Worm (Caenorhabditis elegans): ENCODE data around the gene srsx-16.

The srsx-16 gene

ce11 chrIV:5657126-5657666, 37.7 kb upstream of the srsx-16 start (continued):
- TF ChIP-seq attf-4 (tag; optimal IDR thresholded peaks at IDR 0.05) (no peak), nhr-25 (tag; optimal IDR thresholded peaks at IDR 0.05; ENCODE audit: borderline replicate concordance, insufficient read depth) (peak; percentile 74), lsy-2 (tag; optimal IDR thresholded peaks at IDR 0.05) (peak; percentile 5 to 58), tra-1 (GFP tag; IDR thresholded peaks at IDR 0.05) (peak; percentile 44; the same call in 1 of the 2 replicates), rbr-2 (tag; optimal IDR thresholded peaks at IDR 0.05) (peak; percentile 42), mxl-3 (GFP tag; optimal IDR thresholded peaks at IDR 0.05) (peak; percentile 81), Y5F2A.4 (GFP tag; optimal IDR thresholded peaks at IDR 0.05) (no peak), mes-2 (tag; optimal IDR thresholded peaks at IDR 0.05; ENCODE audit: poor library complexity, severe bottlenecking) (peak; percentile 59), snpc-1.2 (GFP tag; IDR thresholded peaks at IDR 0.05) (no peak), nhr-77 (tag; optimal IDR thresholded peaks at IDR 0.05) (peak; percentile 41), tag-97 (GFP tag; IDR thresholded peaks at IDR 0.05) (no peak), nhr-48 (tag; optimal IDR thresholded peaks at IDR 0.05) (peak; percentile 95), hlh-30 (tag; optimal IDR thresholded peaks at IDR 0.05; ENCODE audit: insufficient read depth) (peak; percentile 94), dve-1 (tag; optimal IDR thresholded peaks at IDR 0.05; ENCODE audit: insufficient read depth) (peak; percentile 82), unc-62 (GFP tag; optimal IDR thresholded peaks at IDR 0.05 in 1 of 2) (peak in 1 of 2 experiments; percentile 74), unc-62 (tag; optimal IDR thresholded peaks at IDR 0.05) (no peak)

- TF ChIP-seq fkh-10 (GFP tag; optimal IDR thresholded peaks at IDR 0.05) (no peak), hif-1 (tag; optimal IDR thresholded peaks at IDR 0.05) (peak; percentile 88 to 100), mdt-29 (GFP tag; IDR thresholded peaks at IDR 0.05) (peak; percentile 22; the same call in 1 of the 2 replicates), unc-130 (GFP tag; optimal IDR thresholded peaks at IDR 0.05) (no peak), daf-12 (tag; optimal IDR thresholded peaks at IDR 0.05) (no peak), daf-16 (GFP tag; optimal IDR thresholded peaks at IDR 0.05) (no peak), daf-16 (tag; optimal IDR thresholded peaks at IDR 0.05) (peak; percentile 30), nhr-48 (tag; optimal IDR thresholded peaks at IDR 0.05) (peak; percentile 73), hmg-1.1 (GFP tag; IDR thresholded peaks at IDR 0.05) (peak; percentile 55), mep-1 (tag; optimal IDR thresholded peaks at IDR 0.05) (peak; percentile 77), dve-1 (tag; optimal IDR thresholded peaks at IDR 0.05; ENCODE audit: insufficient read depth) (peak; percentile 81), mdl-1 (tag; optimal IDR thresholded peaks at IDR 0.05) (peak in 1 of 2 experiments; percentile 81), rbr-2 (tag; optimal IDR thresholded peaks at IDR 0.05) (peak; percentile 29), T26A8.4 (GFP tag; IDR thresholded peaks at IDR 0.05) (peak; percentile 44), fos-1 (tag; optimal IDR thresholded peaks at IDR 0.05) (no peak), mxl-2 (GFP tag; conservative IDR thresholded peaks at IDR 0.05) (0 out of 2 replicates have a peak, but pooled peaks have one; percentile 20), zag-1 (tag; optimal IDR thresholded peaks at IDR 0.05) (no peak), ama-1 (optimal IDR thresholded peaks at IDR 0.05) (no peak), T20F7.1 (GFP tag; optimal IDR thresholded peaks at IDR 0.05) (peak; percentile 53), nhr-25 (tag; optimal IDR thresholded peaks at IDR 0.05; ENCODE audit: borderline replicate concordance, insufficient read depth) (no peak), lin-13 (GFP tag; optimal IDR thresholded peaks at IDR 0.05) (peak; percentile 95), nhr-102 (tag; optimal IDR thresholded peaks at IDR 0.05) (peak; percentile 4), mxl-3 (GFP tag; optimal IDR thresholded peaks at IDR 0.05) (peak; percentile 46), nhr-10 (tag; optimal IDR thresholded peaks at IDR 0.05) (peak; percentile 71), dmd-6 (GFP tag; IDR thresholded peaks at IDR 0.05) (peak; percentile 79), nhr-11 (tag; optimal IDR thresholded peaks at IDR 0.05) (peak; percentile 63), dpl-1 (GFP tag; optimal IDR thresholded peaks at IDR 0.05) (peak; percentile 83), lin-38 (GFP tag; IDR thresholded peaks at IDR 0.05) (0 out of 2 replicates have a peak, but pooled peaks have one; percentile 25), hlh-11 (tag; optimal IDR thresholded peaks at IDR 0.05) (peak; percentile 87), spr-3 (GFP tag; optimal IDR thresholded peaks at IDR 0.05) (no peak), nhr-28 (tag; optimal IDR thresholded peaks at IDR 0.05) (peak; percentile 99), ceh-82 (tag; optimal IDR thresholded peaks at IDR 0.05) (no peak), mes-2 (tag; optimal IDR thresholded peaks at IDR 0.05; ENCODE audit: poor library complexity, severe bottlenecking) (peak; percentile 31), nhr-77 (tag; optimal IDR thresholded peaks at IDR 0.05) (peak; percentile 72), Y75B8A.6 (GFP tag; IDR thresholded peaks at IDR 0.05) (peak; percentile 43; the same call in 1 of the 2 replicates), lin-15B (tag; optimal IDR thresholded peaks at IDR 0.05) (peak; percentile 3), lin-1 (GFP tag; IDR thresholded peaks at IDR 0.05) (no peak), pha-4 (GFP tag; IDR thresholded peaks at IDR 0.05) (peak; percentile 63; the same call in 1 of the 2 replicates), pha-4 (tag; optimal IDR thresholded peaks at IDR 0.05) (no peak)
These were observed 36.4 kb upstream of the srsx-16 start for ce11 chrIV:5655966-5656389.

Measured in whole organism, L4 larva.